5 worm cellular contexts compared by ENCODE assay signal in the genomic region with DNA sequence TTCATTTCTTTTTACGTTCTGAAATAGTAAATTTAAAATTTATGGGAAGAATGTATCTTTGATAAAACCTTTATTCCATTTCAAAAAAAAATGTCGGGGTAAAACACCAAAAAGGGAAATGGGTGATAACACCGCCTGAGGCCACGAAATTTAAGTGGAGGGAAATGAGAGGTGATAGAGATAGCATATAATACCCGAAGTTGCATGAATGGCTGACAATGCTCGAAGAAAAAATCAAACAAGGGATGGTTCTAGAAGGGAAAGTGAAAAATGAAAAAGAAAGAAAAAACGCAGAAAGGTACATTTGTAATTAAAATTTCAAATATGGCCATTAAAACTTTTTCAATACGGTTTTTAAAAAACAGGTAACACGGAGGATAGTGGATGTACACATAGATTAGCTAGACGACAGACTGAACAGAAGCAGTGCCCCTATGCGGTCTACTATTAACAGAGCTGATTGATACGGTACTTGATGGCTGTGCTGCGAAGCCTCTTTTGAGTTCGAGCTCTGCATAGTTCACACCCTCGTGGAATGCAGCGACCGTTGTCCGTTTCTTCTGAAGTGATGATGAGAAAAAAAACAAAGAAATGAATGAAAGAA.
TF ChIP-seq lines count a peak whose summit lies in the region.

No protein-coding gene starts in this region.

TF ChIP-seq in whole organism, L1 larva, 84 proteins besides CTCF, POLR2A, EP300 and RAD21:
- TF ChIP-seq nhr-20 (tag; optimal IDR thresholded peaks at IDR 0.05; lab: Kevin White, UChicago) = no peak
- peak; percentile 41 for TF ChIP-seq skn-1 (tag; optimal IDR thresholded peaks at IDR 0.05; lab: Kevin White, UChicago)
- no peak for TF ChIP-seq C04F5.9 (tag; optimal IDR thresholded peaks at IDR 0.05; lab: Kevin White, UChicago)
- no peak for TF ChIP-seq lin-15B (tag; optimal IDR thresholded peaks at IDR 0.05; lab: Kevin White, UChicago)
- no peak for TF ChIP-seq vab-15 (tag; optimal IDR thresholded peaks at IDR 0.05; lab: Kevin White, UChicago)
- TF ChIP-seq dpl-1 (GFP tag; optimal IDR thresholded peaks at IDR 0.05; lab: Kevin White, UChicago) = no peak
- TF ChIP-seq elt-2 (tag; optimal IDR thresholded peaks at IDR 0.05; lab: Kevin White, UChicago) = peak; percentile 50
- TF ChIP-seq mdl-1 (tag; optimal IDR thresholded peaks at IDR 0.05; lab: Kevin White, UChicago) = no peak

TF ChIP-seq in whole organism, L2 larva, 48 proteins besides CTCF, POLR2A, EP300 and RAD21:
- no peak for TF ChIP-seq skn-1 (tag; optimal IDR thresholded peaks at IDR 0.05; lab: Kevin White, UChicago)
- TF ChIP-seq elt-1 (tag; optimal IDR thresholded peaks at IDR 0.05; lab: Kevin White, UChicago) = no peak
- peak; percentile 33 for TF ChIP-seq Y55F3AM.14 (GFP tag; optimal IDR thresholded peaks at IDR 0.05; lab: Kevin White, UChicago)
- peak; percentile 9 for TF ChIP-seq fos-1 (tag; optimal IDR thresholded peaks at IDR 0.05; lab: Kevin White, UChicago)
- TF ChIP-seq ceh-82 (tag; optimal IDR thresholded peaks at IDR 0.05; lab: Kevin White, UChicago) = no peak

TF ChIP-seq in whole organism, L3 larva, 47 proteins besides CTCF, POLR2A, EP300 and RAD21:
- TF ChIP-seq ama-1 (optimal IDR thresholded peaks at IDR 0.05; lab: Kevin White, UChicago) (peak; percentile 11), elt-1 (tag; optimal IDR thresholded peaks at IDR 0.05; lab: Kevin White, UChicago) (no peak), R02D3.7 (tag; optimal IDR thresholded peaks at IDR 0.05; lab: Kevin White, UChicago) (no peak), elt-2 (tag; optimal IDR thresholded peaks at IDR 0.05; lab: Kevin White, UChicago) (peak; percentile 66), tbx-2 (tag; optimal IDR thresholded peaks at IDR 0.05; lab: Kevin White, UChicago) (no peak), snpc-4 (tag; optimal IDR thresholded peaks at IDR 0.05; lab: Kevin White, UChicago) (no peak), jun-1 (tag; optimal IDR thresholded peaks at IDR 0.05; lab: Kevin White, UChicago) (peak; percentile 19), fkh-2 (tag; optimal IDR thresholded peaks at IDR 0.05; lab: Kevin White, UChicago) (no peak), pha-4 (tag; optimal IDR thresholded peaks at IDR 0.05; lab: Kevin White, UChicago) (peak; percentile 19), egl-27 (tag; optimal IDR thresholded peaks at IDR 0.05; lab: Kevin White, UChicago) (no peak)
TF ChIP-seq in whole organism, L3 larva: peak in this region for 4.

TF ChIP-seq in whole organism, L4 larva, 104 proteins besides CTCF, POLR2A, EP300 and RAD21 (continues in another document):
- TF ChIP-seq nhr-77 (tag; optimal IDR thresholded peaks at IDR 0.05; lab: Kevin White, UChicago) (peak; percentile 41), aly-2 (tag; optimal IDR thresholded peaks at IDR 0.05; lab: Kevin White, UChicago) (no peak), vab-7 (GFP tag; IDR thresholded peaks at IDR 0.05; lab: Robert Waterston, UW) (no peak), nhr-10 (tag; optimal IDR thresholded peaks at IDR 0.05; lab: Kevin White, UChicago) (peak; percentile 8), nhr-102 (tag; optimal IDR thresholded peaks at IDR 0.05; lab: Kevin White, UChicago) (peak; percentile 63), unc-62 (GFP tag; optimal IDR thresholded peaks at IDR 0.05 in 1 of 2; lab: Kevin White, UChicago) (peak in 1 of 2 experiments; percentile 74), unc-62 (tag; optimal IDR thresholded peaks at IDR 0.05; lab: Kevin White, UChicago) (no peak), arid-1 (GFP tag; conservative IDR thresholded peaks at IDR 0.05; lab: Robert Waterston, UW) (peak; percentile 52; the same call in 1 of the 2 replicates), hlh-11 (tag; optimal IDR thresholded peaks at IDR 0.05; lab: Kevin White, UChicago) (peak; percentile 17), saeg-2 (GFP tag; IDR thresholded peaks at IDR 0.05; lab: Robert Waterston, UW) (0 out of 2 replicates have a peak, but pooled peaks have one; percentile 24), Y105C5A.15 (GFP tag; IDR thresholded peaks at IDR 0.05; lab: Robert Waterston, UW) (0 out of 2 replicates have a peak, but pooled peaks have one; percentile 5), fos-1 (tag; optimal IDR thresholded peaks at IDR 0.05; lab: Kevin White, UChicago) (peak; percentile 4), gei-8 (GFP tag; optimal IDR thresholded peaks at IDR 0.05; lab: Kevin White, UChicago) (no peak), hlh-30 (tag; optimal IDR thresholded peaks at IDR 0.05; lab: Kevin White, UChicago; ENCODE audit: insufficient read depth) (no peak), dve-1 (tag; optimal IDR thresholded peaks at IDR 0.05; lab: Kevin White, UChicago; ENCODE audit: insufficient read depth) (peak; percentile 64), cey-2 (tag; optimal IDR thresholded peaks at IDR 0.05; lab: Kevin White, UChicago; ENCODE audit: borderline replicate concordance, insufficient read depth) (no peak), lir-3 (tag; optimal IDR thresholded peaks at IDR 0.05; lab: Kevin White, UChicago) (no peak), spr-3 (GFP tag; optimal IDR thresholded peaks at IDR 0.05; lab: Kevin White, UChicago) (no peak), Y5F2A.4 (GFP tag; optimal IDR thresholded peaks at IDR 0.05; lab: Kevin White, UChicago) (peak; percentile 26), snpc-4 (tag; optimal IDR thresholded peaks at IDR 0.05; lab: Kevin White, UChicago) (no peak), R02D3.7 (tag; optimal IDR thresholded peaks at IDR 0.05; lab: Kevin White, UChicago) (no peak), madf-5 (GFP tag; IDR thresholded peaks at IDR 0.05; lab: Robert Waterston, UW) (0 out of 4 replicates have a peak, but pooled peaks of 1 of the 2 experiments have one; percentile 27), lin-13 (GFP tag; optimal IDR thresholded peaks at IDR 0.05; lab: Kevin White, UChicago) (no peak), nhr-237 (tag; optimal IDR thresholded peaks at IDR 0.05; lab: Kevin White, UChicago) (no peak), pqm-1 (tag; optimal IDR thresholded peaks at IDR 0.05; lab: Kevin White, UChicago) (peak; percentile 19), T26A8.4 (GFP tag; IDR thresholded peaks at IDR 0.05; lab: Robert Waterston, UW) (peak; percentile 85), mep-1 (tag; optimal IDR thresholded peaks at IDR 0.05; lab: Kevin White, UChicago) (peak; percentile 27), zfp-3 (GFP tag; conservative IDR thresholded peaks at IDR 0.05; lab: Robert Waterston, UW) (no peak; the same call in 1 of the 2 replicates), nhr-42 (GFP tag; IDR thresholded peaks at IDR 0.05; lab: Robert Waterston, UW) (peak; percentile 37; the same call in 1 of the 2 replicates)

TF ChIP-seq in whole organism, young adult, 124 proteins besides CTCF, POLR2A, EP300 and RAD21 (continues in another document):
- TF ChIP-seq zim-3 (tag; optimal IDR thresholded peaks at IDR 0.05; lab: Kevin White, UChicago) (no peak), ets-4 (GFP tag; optimal IDR thresholded peaks at IDR 0.05; lab: Kevin White, UChicago) (no peak), let-607 (tag; optimal IDR thresholded peaks at IDR 0.05; lab: Kevin White, UChicago) (peak in 1 of 2 experiments; percentile 7), cebp-1 (GFP tag; IDR thresholded peaks at IDR 0.05; lab: Robert Waterston, UW) (no peak), cebp-1 (tag; optimal IDR thresholded peaks at IDR 0.05; lab: Kevin White, UChicago) (peak; percentile 47), Y79H2A.3 (GFP tag; conservative IDR thresholded peaks at IDR 0.05; lab: Robert Waterston, UW) (0 out of 2 replicates have a peak, but pooled peaks have one; percentile 12), die-1 (tag; optimal IDR thresholded peaks at IDR 0.05; lab: Kevin White, UChicago) (no peak), ekl-4 (GFP tag; IDR thresholded peaks at IDR 0.05; lab: Robert Waterston, UW) (no peak), Y67H2A.10 (GFP tag; conservative IDR thresholded peaks at IDR 0.05; lab: Robert Waterston, UW) (no peak), lsl-1 (GFP tag; optimal IDR thresholded peaks at IDR 0.05; lab: Kevin White, UChicago) (no peak), mcd-1 (GFP tag; IDR thresholded peaks at IDR 0.05; lab: Robert Waterston, UW) (no peak), F55B11.4 (tag; optimal IDR thresholded peaks at IDR 0.05; lab: Kevin White, UChicago; ENCODE audit: borderline replicate concordance, insufficient read depth) (no peak), K12H6.12 (tag; optimal IDR thresholded peaks at IDR 0.05; lab: Kevin White, UChicago) (no peak), egl-44 (GFP tag; IDR thresholded peaks at IDR 0.05; lab: Robert Waterston, UW) (no peak), ztf-25 (GFP tag; IDR thresholded peaks at IDR 0.05; lab: Robert Waterston, UW) (no peak), unc-62 (GFP tag; optimal IDR thresholded peaks at IDR 0.05; lab: Kevin White, UChicago) (no peak), F52B5.7 (tag; optimal IDR thresholded peaks at IDR 0.05; lab: Kevin White, UChicago) (no peak), nhr-80 (tag; optimal IDR thresholded peaks at IDR 0.05; lab: Kevin White, UChicago) (peak; percentile 29), ceh-91 (GFP tag; IDR thresholded peaks at IDR 0.05; lab: Robert Waterston, UW) (no peak), lin-54 (GFP tag; optimal IDR thresholded peaks at IDR 0.05; lab: Kevin White, UChicago) (no peak), ztf-6 (GFP tag; IDR thresholded peaks at IDR 0.05; lab: Robert Waterston, UW) (no peak), mel-28 (tag; optimal IDR thresholded peaks at IDR 0.05; lab: Kevin White, UChicago; ENCODE audit: borderline replicate concordance) (no peak), Y56A3A.18 (GFP tag; IDR thresholded peaks at IDR 0.05; lab: Robert Waterston, UW) (0 out of 2 replicates have a peak, but pooled peaks have one; percentile 55), T07F8.4 (tag; optimal IDR thresholded peaks at IDR 0.05; lab: Kevin White, UChicago) (no peak), lin-26 (GFP tag; IDR thresholded peaks at IDR 0.05; lab: Robert Waterston, UW) (no peak), atf-7 (tag; optimal IDR thresholded peaks at IDR 0.05; lab: Kevin White, UChicago) (no peak), pha-4 (tag; optimal IDR thresholded peaks at IDR 0.05; lab: Kevin White, UChicago) (no peak), nhr-120 (GFP tag; IDR thresholded peaks at IDR 0.05; lab: Robert Waterston, UW) (no peak), tlf-1 (GFP tag; optimal IDR thresholded peaks at IDR 0.05; lab: Kevin White, UChicago) (no peak), snpc-4 (GFP tag; optimal IDR thresholded peaks at IDR 0.05; lab: Kevin White, UChicago) (no peak), snpc-4 (tag; optimal IDR thresholded peaks at IDR 0.05; lab: Kevin White, UChicago) (no peak), repo-1 (tag; optimal IDR thresholded peaks at IDR 0.05; lab: Kevin White, UChicago) (peak; percentile 24), pbrm-1 (GFP tag; IDR thresholded peaks at IDR 0.05; lab: Robert Waterston, UW) (0 out of 2 replicates have a peak, but pooled peaks have one; percentile 18), gei-17 (GFP tag; optimal IDR thresholded peaks at IDR 0.05; lab: Kevin White, UChicago) (no peak), somi-1 (GFP tag; optimal IDR thresholded peaks at IDR 0.05; lab: Kevin White, UChicago) (no peak), chd-7 (tag; optimal IDR thresholded peaks at IDR 0.05; lab: Kevin White, UChicago) (no peak), ztf-22 (GFP tag; optimal IDR thresholded peaks at IDR 0.05; lab: Kevin White, UChicago) (no peak)
